Fruit fly (Drosophila melanogaster) whole organism, embryonic: Measurements from ENCODE around the gene RpS28b.

ENCODE experiments used
- Awh ChIP-seq: fragments of 200-800 bp; sonication (Bioruptor generic); IDR thresholded peaks from 2 replicates; pipeline ENCODE4, ENCODE4 v1.3.6; 2022; ENCODE audit warnings: missing biosample characterization, missing genetic modification characterization
- C15 ChIP-seq: fragments of 200-800 bp; sonication (Bioruptor generic); IDR thresholded peaks from 3 replicates; pipeline ENCODE4 v1.3.6; 2022; ENCODE audit warnings: missing biosample characterization, missing genetic modification characterization
- CG10462 ChIP-seq: fragments of 200-800 bp; sonication (Bioruptor generic); optimal IDR thresholded peaks from 2 replicates; lab custom pipeline; 2016; ENCODE audit warnings: missing biosample characterization, missing genetic modification characterization
- CG13296 ChIP-seq: fragments of 200-800 bp; sonication (Bioruptor generic); optimal IDR thresholded peaks from 3 replicates; lab custom pipeline; 2018; ENCODE audit warnings: missing biosample characterization, mild to moderate bottlenecking, missing genetic modification characterization
- CG14014 ChIP-seq: fragments of 200-800 bp; sonication (Bioruptor generic); IDR thresholded peaks from 2 replicates; pipeline ENCODE4 v1.3.6; 2022; ENCODE audit warnings: missing biosample characterization, missing genetic modification characterization
- CG14050 ChIP-seq: fragments of 200-800 bp; sonication (Bioruptor generic); IDR thresholded peaks from 3 replicates; pipeline ENCODE4 v1.3.6; 2022; ENCODE audit warnings: missing biosample characterization, missing genetic modification characterization
- CG14860 ChIP-seq: fragments of 200-800 bp; sonication (Bioruptor generic); IDR thresholded peaks from 3 replicates; pipeline ENCODE4 v1.3.6; 2022; ENCODE audit warnings: missing biosample characterization, missing genetic modification characterization; ENCODE audit not compliant: partially characterized antibody
- CG15073 ChIP-seq: fragments of 200-800 bp; sonication (Bioruptor generic); optimal IDR thresholded peaks from 2 replicates; lab custom pipeline; 2016; ENCODE audit warnings: missing biosample characterization, missing genetic modification characterization
- CG15269 ChIP-seq: fragments of 200-800 bp; sonication (Bioruptor generic); optimal IDR thresholded peaks from 2 replicates; lab custom pipeline; 2018; ENCODE audit warnings: missing biosample characterization, mild to moderate bottlenecking, missing genetic modification characterization, moderate library complexity
- CG1602 ChIP-seq: fragments of 200-800 bp; sonication (Bioruptor generic); optimal IDR thresholded peaks from 3 replicates; lab custom pipeline; 2016; ENCODE audit warnings: missing biosample characterization, missing genetic modification characterization
- CG17186 ChIP-seq: fragments of 200-800 bp; sonication (Bioruptor generic); optimal IDR thresholded peaks from 3 replicates; lab custom pipeline; 2017; ENCODE audit warnings: missing biosample characterization, missing genetic modification reagents, missing genetic modification characterization
- CG30431 ChIP-seq: fragments of 200-800 bp; sonication (Bioruptor generic); optimal IDR thresholded peaks from 2 replicates; lab custom pipeline; 2017; ENCODE audit warnings: missing biosample characterization, missing genetic modification characterization
- CG31224 ChIP-seq: fragments of 200-800 bp; sonication (Bioruptor generic); IDR thresholded peaks from 2 replicates; pipeline ENCODE4 v1.3.6; 2022; ENCODE audit warnings: missing biosample characterization, missing genetic modification characterization
- CG43689 ChIP-seq: fragments of 200-800 bp; sonication (Bioruptor generic); IDR thresholded peaks from 2 replicates; pipeline ENCODE4 v1.3.6; 2022; ENCODE audit warnings: missing biosample characterization, missing genetic modification characterization
- CG4404 ChIP-seq: fragments of 200-800 bp; sonication (Bioruptor generic); IDR thresholded peaks from 2 replicates; pipeline ENCODE4 v1.3.6; 2022; ENCODE audit warnings: missing biosample characterization, missing genetic modification characterization
- CG4424 ChIP-seq: fragments of 200-800 bp; sonication (Bioruptor generic); optimal IDR thresholded peaks from 3 replicates; lab custom pipeline; 2016; ENCODE audit warnings: missing biosample characterization, missing genetic modification characterization
- CG6765 ChIP-seq: fragments of 200-800 bp; sonication (Bioruptor generic); optimal IDR thresholded peaks from 3 replicates; lab custom pipeline; 2017; ENCODE audit warnings: missing biosample characterization, mild to moderate bottlenecking, missing genetic modification characterization
- CG7271 ChIP-seq: fragments of 200-800 bp; sonication (Bioruptor generic); optimal IDR thresholded peaks from 2 replicates; lab custom pipeline; 2018; ENCODE audit warnings: missing biosample characterization, mild to moderate bottlenecking, missing genetic modification characterization, moderate library complexity
- CG7928 ChIP-seq: fragments of 200-800 bp; sonication (Bioruptor generic); optimal IDR thresholded peaks from 2 replicates; lab custom pipeline; 2017; ENCODE audit warnings: missing biosample characterization, mild to moderate bottlenecking, missing genetic modification characterization
- ERR ChIP-seq: fragments of 200-800 bp; sonication (Bioruptor generic); optimal IDR thresholded peaks from 2 replicates; lab custom pipeline; 2016; ENCODE audit warnings: missing biosample characterization, missing genetic modification characterization
- Ets97D ChIP-seq: fragments of 200-800 bp; sonication (Bioruptor generic); optimal IDR thresholded peaks from 3 replicates; lab custom pipeline; 2016; ENCODE audit warnings: missing biosample characterization, missing genetic modification characterization
- Fer1 ChIP-seq: fragments of 200-800 bp; sonication (Bioruptor generic); optimal IDR thresholded peaks from 2 replicates; lab custom pipeline; 2017; ENCODE audit warnings: missing biosample characterization, mild to moderate bottlenecking, missing genetic modification characterization
- Fer3 ChIP-seq: fragments of 200-800 bp; sonication (Bioruptor generic); optimal IDR thresholded peaks from 2 replicates; lab custom pipeline; 2018; ENCODE audit warnings: missing biosample characterization, mild to moderate bottlenecking, missing genetic modification characterization, moderate library complexity
- HLH54F ChIP-seq: fragments of 200-800 bp; sonication (Bioruptor generic); optimal IDR thresholded peaks from 3 replicates; lab custom pipeline; 2016; ENCODE audit warnings: missing biosample characterization, missing genetic modification characterization
- HmgD ChIP-seq: fragments of 200-800 bp; sonication (Bioruptor generic); optimal IDR thresholded peaks from 3 replicates; lab custom pipeline; 2016; ENCODE audit warnings: missing biosample characterization, missing genetic modification characterization
- Lim3 ChIP-seq: fragments of 200-800 bp; sonication (Bioruptor generic); IDR thresholded peaks from 2 replicates; pipeline ENCODE4 v1.3.6; 2022; ENCODE audit warnings: missing biosample characterization, missing genetic modification characterization
- MBD-R2 ChIP-seq: fragments of 200-800 bp; sonication (Bioruptor generic); IDR thresholded peaks from 2 replicates; pipeline ENCODE4 v1.3.6; 2022; ENCODE audit warnings: missing biosample characterization, missing genetic modification characterization
- Meics ChIP-seq: fragments of 200-800 bp; sonication (Bioruptor generic); optimal IDR thresholded peaks from 2 replicates; lab custom pipeline; 2017; ENCODE audit warnings: missing biosample characterization, mild to moderate bottlenecking, missing genetic modification characterization
- NFAT ChIP-seq: fragments of 200-800 bp; sonication (Bioruptor generic); IDR thresholded peaks from 2 replicates; pipeline ENCODE4 v1.3.6; 2022; ENCODE audit warnings: missing biosample characterization, missing genetic modification characterization
- Oaz ChIP-seq: fragments of 200-800 bp; sonication (Bioruptor generic); IDR thresholded peaks from 2 replicates; pipeline ENCODE4 v1.3.6; 2022; ENCODE audit warnings: missing biosample characterization, missing genetic modification characterization
- Optix ChIP-seq: fragments of 200-800 bp; sonication (Bioruptor generic); IDR thresholded peaks from 3 replicates; pipeline ENCODE4 v1.3.6; 2022; ENCODE audit warnings: missing biosample characterization, missing genetic modification characterization
- Sox102F ChIP-seq: fragments of 200-800 bp; sonication (Bioruptor generic); optimal IDR thresholded peaks from 2 replicates; lab custom pipeline; 2018; ENCODE audit warnings: missing biosample characterization, mild to moderate bottlenecking, missing genetic modification characterization, moderate library complexity
- Spps ChIP-seq: fragments of 200-800 bp; sonication (Bioruptor generic); optimal IDR thresholded peaks from 2 replicates; lab custom pipeline; 2018; ENCODE audit warnings: missing biosample characterization, mild to moderate bottlenecking, missing genetic modification characterization
- Tbp ChIP-seq: fragments of >200 bp; optimal IDR thresholded peaks from 2 replicates; lab custom pipeline; 2018; ENCODE audit warnings: missing biosample characterization, missing genetic modification characterization
- amos ChIP-seq: fragments of 200-800 bp; sonication (Bioruptor generic); IDR thresholded peaks from 2 replicates; pipeline ENCODE4 v1.3.6; 2022; ENCODE audit warnings: missing biosample characterization, missing genetic modification characterization; ENCODE audit not compliant: partially characterized antibody
- bowl ChIP-seq: fragments of 200-800 bp; sonication (Bioruptor generic); IDR thresholded peaks from 2 replicates; pipeline ENCODE4 v1.3.6; 2022; ENCODE audit warnings: missing biosample characterization, missing genetic modification characterization
- br ChIP-seq: fragments of >200 bp; optimal IDR thresholded peaks from 2 replicates; lab custom pipeline; 2017
- crc ChIP-seq: fragments of 200-800 bp; sonication (Bioruptor generic); optimal IDR thresholded peaks from 2 replicates; lab custom pipeline; 2016; ENCODE audit warnings: missing biosample characterization, missing genetic modification characterization
- gfzf ChIP-seq: fragments of 200-800 bp; sonication (Bioruptor generic); optimal IDR thresholded peaks from 2 replicates; lab custom pipeline; 2016; ENCODE audit warnings: missing biosample characterization, mild to moderate bottlenecking, missing genetic modification characterization, moderate library complexity
- ind ChIP-seq: fragments of 200-800 bp; sonication (Bioruptor generic); optimal IDR thresholded peaks from 3 replicates; lab custom pipeline; 2016; ENCODE audit warnings: missing biosample characterization, missing genetic modification characterization
- jing ChIP-seq: fragments of 200-800 bp; sonication (Bioruptor generic); optimal IDR thresholded peaks from 2 replicates; lab custom pipeline; 2018; ENCODE audit warnings: missing biosample characterization, mild to moderate bottlenecking, missing genetic modification characterization
- lab ChIP-seq: fragments of 200-800 bp; sonication (Bioruptor generic); optimal IDR thresholded peaks from 3 replicates; lab custom pipeline; 2017; ENCODE audit warnings: missing biosample characterization, missing genetic modification characterization, mild to moderate bottlenecking, moderate library complexity, missing genetic modification reagents
- lola ChIP-seq, 3 experiments: fragments of >200 bp in 2 of 3; fragments of 200-800 bp in 1 of 3; sonication (Bioruptor generic) in 1 of 3; optimal IDR thresholded peaks; 2 replicates each; lab custom pipeline; 2017 to 2019; ENCODE audit warnings: missing biosample characterization in 3 of 3, missing genetic modification characterization in 3 of 3, mild to moderate bottlenecking in 1 of 3, moderate library complexity in 1 of 3
- mirr ChIP-seq: fragments of 200-800 bp; sonication (Bioruptor generic); optimal IDR thresholded peaks from 3 replicates; lab custom pipeline; 2018; ENCODE audit warnings: missing biosample characterization, mild to moderate bottlenecking, missing genetic modification characterization
- pb ChIP-seq: fragments of 200-800 bp; sonication (Bioruptor generic); optimal IDR thresholded peaks from 3 replicates; lab custom pipeline; 2016; ENCODE audit warnings: missing biosample characterization, missing genetic modification characterization
- prd ChIP-seq, 3 experiments: fragments of >200 bp in 2 of 3; fragments of 200-800 bp in 1 of 3; sonication (Bioruptor generic) in 1 of 3; optimal IDR thresholded peaks in 2 of 3; IDR thresholded peaks in 1 of 3; 2 replicates in 2 of 3; 3 replicates in 1 of 3; pipeline versions ENCODE4 v1.3.6 to Lab custom; 2017 to 2022; ENCODE audit warnings: missing biosample characterization in 1 of 3, missing genetic modification characterization in 1 of 3
- pzg ChIP-seq: fragments of 200-800 bp; sonication (Bioruptor generic); optimal IDR thresholded peaks from 3 replicates; lab custom pipeline; 2018; ENCODE audit warnings: missing biosample characterization, mild to moderate bottlenecking, missing genetic modification characterization, moderate library complexity
- sug ChIP-seq: fragments of 200-800 bp; optimal IDR thresholded peaks from 2 replicates; lab custom pipeline; 2019; ENCODE audit warnings: missing biosample characterization, mild to moderate bottlenecking, missing genetic modification characterization, moderate library complexity
- tup ChIP-seq: fragments of 200-800 bp; sonication (Bioruptor generic); optimal IDR thresholded peaks from 2 replicates; lab custom pipeline; 2016; ENCODE audit warnings: missing biosample characterization, mild to moderate bottlenecking, missing genetic modification characterization, moderate library complexity
- zfh1 ChIP-seq: fragments of 200-800 bp; sonication (Bioruptor generic); IDR thresholded peaks from 3 replicates; pipeline ENCODE4 v1.3.6; 2022; ENCODE audit warnings: missing biosample characterization, missing genetic modification characterization

Gene RpS28b

DNA sequence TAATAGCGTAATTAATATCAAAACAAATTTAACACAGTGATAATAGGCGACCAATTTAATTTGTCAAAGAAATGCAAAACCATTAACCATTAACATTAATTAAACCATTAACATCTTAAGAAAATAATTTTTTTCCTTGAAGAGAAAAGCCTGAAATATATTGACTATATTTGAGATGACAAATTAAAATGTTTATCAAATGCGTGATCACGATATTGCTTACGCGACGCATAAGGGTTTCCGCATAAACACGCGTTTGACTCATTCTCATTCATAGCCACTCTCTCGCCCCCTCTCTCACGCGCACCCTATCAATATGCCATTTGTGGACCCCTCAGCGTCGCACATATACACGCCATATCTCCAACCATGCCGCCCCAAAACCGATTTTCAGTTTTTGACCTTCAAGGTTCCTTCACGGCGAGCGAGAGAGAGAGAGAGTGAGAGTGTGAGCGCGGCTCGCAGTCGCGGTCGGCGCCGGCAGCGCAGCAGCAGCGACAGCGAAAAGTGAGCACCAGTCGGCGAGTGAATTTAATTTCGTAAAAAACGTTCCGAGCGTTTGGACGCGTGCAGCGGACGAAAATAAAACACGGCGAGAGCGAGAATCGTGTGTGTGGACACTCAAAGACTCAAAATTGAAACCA lies 31.1 kb downstream of the RpS28b start, which contains the start of gene Hex-A (continued):
- TF ChIP-seq amos (GFP tag; lab: Robert Waterston, UW) (peak; percentile 14; the same call in 1 of the 2 replicates), Meics (GFP tag; lab: Kevin White, UChicago) (peak; percentile 98), MBD-R2 (GFP tag; lab: Robert Waterston, UW) (peak; percentile 78), CG10462 (GFP tag; lab: Kevin White, UChicago) (peak; percentile 89), NFAT (GFP tag; lab: Robert Waterston, UW) (peak; percentile 89), pb (peak; percentile 89), Spps (peak; percentile 92), CG6765 (GFP tag; lab: Kevin White, UChicago) (peak; percentile 98), Sox102F (GFP tag; lab: Kevin White, UChicago) (peak; percentile 97), CG7271 (peak; percentile 67), sug (tag; lab: Kevin White, UChicago) (peak; percentile 98), gfzf (no peak), CG15073 (GFP tag; lab: Kevin White, UChicago) (peak; percentile 50), zfh1 (GFP tag; lab: Robert Waterston, UW) (peak; percentile 90), HLH54F (GFP tag; lab: Kevin White, UChicago) (peak; percentile 94), CG4424 (GFP tag; lab: Kevin White, UChicago) (peak; percentile 92), Optix (peak; percentile 77), CG43689 (GFP tag; lab: Robert Waterston, UW) (peak; percentile 81), Oaz (peak; percentile 89), prd (optimal IDR thresholded peaks at IDR 0.05; lab: Kevin White, UChicago) (no peak), prd (GFP tag; IDR thresholded peaks at IDR 0.05; lab: Robert Waterston, UW) (peak; percentile 77), CG31224 (GFP tag; lab: Robert Waterston, UW) (peak; percentile 85), jing (GFP tag; lab: Kevin White, UChicago) (peak; percentile 89), C15 (GFP tag; lab: Robert Waterston, UW) (peak; percentile 87), ERR (peak; percentile 99), br (lab: Kevin White, UChicago) (no peak), Tbp (GFP tag; lab: Kevin White, UChicago) (no peak), bowl (GFP tag; lab: Robert Waterston, UW) (peak; percentile 65), tup (GFP tag; lab: Kevin White, UChicago) (peak; percentile 76), CG4404 (GFP tag; lab: Robert Waterston, UW) (peak; percentile 51), CG14050 (GFP tag; lab: Robert Waterston, UW) (peak; percentile 86), CG30431 (GFP tag; lab: Kevin White, UChicago) (peak; percentile 84), CG1602 (GFP tag; lab: Kevin White, UChicago) (peak; percentile 87), mirr (GFP tag; lab: Kevin White, UChicago) (peak; percentile 96), Awh (GFP tag; lab: Robert Waterston, UW) (peak; percentile 90), pzg (GFP tag; lab: Kevin White, UChicago) (peak; percentile 18), lab (GFP tag; lab: Kevin White, UChicago) (peak; percentile 98), HmgD (GFP tag; lab: Kevin White, UChicago) (peak; percentile 76), Lim3 (peak; percentile 69), CG14860 (GFP tag; lab: Robert Waterston, UW) (no peak), CG15269 (peak; percentile 98), CG13296 (GFP tag; lab: Kevin White, UChicago) (peak; percentile 99), lola (GFP tag; optimal IDR thresholded peaks at IDR 0.05; lab: Kevin White, UChicago) (peak in 1 of 3 experiments; percentile 96), ind (GFP tag; lab: Kevin White, UChicago) (peak; percentile 84), CG14014 (GFP tag; lab: Robert Waterston, UW) (peak; percentile 92), CG17186 (peak; percentile 75), CG7928 (peak; percentile 79), Fer3 (peak; percentile 97), crc (peak; percentile 93), Fer1 (GFP tag; lab: Kevin White, UChicago) (peak; percentile 99), Ets97D (GFP tag; lab: Kevin White, UChicago) (peak; percentile 53)
